Worm (Caenorhabditis elegans): ENCODE results near the gene pigg-1.

Gene pigg-1

DNA sequence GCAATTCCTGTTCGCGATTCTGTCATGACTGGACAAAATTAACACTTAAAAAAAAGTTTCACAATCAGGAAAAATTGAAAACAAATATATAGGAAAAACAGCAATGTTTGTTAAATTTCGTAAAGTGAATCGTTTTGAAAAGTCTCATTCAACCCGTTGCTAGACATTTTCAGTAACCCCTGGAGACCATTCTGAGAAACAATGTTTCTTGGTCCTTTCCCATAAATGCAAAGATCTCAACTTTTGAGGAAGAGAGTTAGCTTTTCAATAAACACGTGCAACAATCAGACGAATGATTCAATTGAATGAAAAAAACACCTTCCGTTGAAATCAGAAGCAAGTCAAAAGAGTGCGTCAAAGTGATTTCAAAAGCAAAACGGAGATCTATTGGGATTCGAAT, 10.0 kb upstream of the pigg-1 start, which contains the start of gene F28C6.9:
Gene F28C6.9 (minus strand): TSS at position 101 of the 400 bp plus-strand sequence.
- no peak for TF ChIP-seq sptf-1 (tag; optimal IDR thresholded peaks at IDR 0.05)
- TF ChIP-seq zip-8 (tag; optimal IDR thresholded peaks at IDR 0.05): no peak
- no peak for TF ChIP-seq bed-3 (GFP tag; optimal IDR thresholded peaks at IDR 0.05)
- no peak for TF ChIP-seq tbx-8 (GFP tag; optimal IDR thresholded peaks at IDR 0.05)
- no peak for TF ChIP-seq hlh-1 (tag; optimal IDR thresholded peaks at IDR 0.05)
- TF ChIP-seq pha-4 (tag; optimal IDR thresholded peaks at IDR 0.05): no peak
- TF ChIP-seq M03D4.4 (tag; optimal IDR thresholded peaks at IDR 0.05): no peak

- TF ChIP-seq unc-62 (GFP tag; optimal IDR thresholded peaks at IDR 0.05): no peak
- no peak for TF ChIP-seq cnd-1 (tag; optimal IDR thresholded peaks at IDR 0.05)
- no peak for TF ChIP-seq ceh-83 (GFP tag; optimal IDR thresholded peaks at IDR 0.05)
- TF ChIP-seq nhr-2 (tag; optimal IDR thresholded peaks at IDR 0.05): no peak
- no peak for TF ChIP-seq ztf-11 (tag; optimal IDR thresholded peaks at IDR 0.05)
- no peak for TF ChIP-seq nhr-76 (tag; optimal IDR thresholded peaks at IDR 0.05)
- TF ChIP-seq ceh-43 (GFP tag; optimal IDR thresholded peaks at IDR 0.05): no peak
- TF ChIP-seq pha-4 (tag; optimal IDR thresholded peaks at IDR 0.05): no peak
- no peak for TF ChIP-seq tbx-8 (GFP tag; optimal IDR thresholded peaks at IDR 0.05)
- no peak for TF ChIP-seq flh-1 (GFP tag; optimal IDR thresholded peaks at IDR 0.05)
- TF ChIP-seq lsy-2 (tag; optimal IDR thresholded peaks at IDR 0.05): no peak
- TF ChIP-seq elt-1 (tag; optimal IDR thresholded peaks at IDR 0.05; ENCODE audit: borderline replicate concordance, insufficient read depth): no peak
- TF ChIP-seq nhr-237 (tag; optimal IDR thresholded peaks at IDR 0.05): no peak
- TF ChIP-seq ceh-39 (tag; optimal IDR thresholded peaks at IDR 0.05): no peak
- no peak for TF ChIP-seq mab-5 (tag; optimal IDR thresholded peaks at IDR 0.05)
- no peak for TF ChIP-seq mls-2 (tag; optimal IDR thresholded peaks at IDR 0.05)
These were observed 7.6 kb upstream of the pigg-1 start, which contains the start of gene F28C6.10 for ce11 chrII:8607662-8608061. Gene F28C6.10 (plus strand): TSS chrII:8607962.

DNA sequence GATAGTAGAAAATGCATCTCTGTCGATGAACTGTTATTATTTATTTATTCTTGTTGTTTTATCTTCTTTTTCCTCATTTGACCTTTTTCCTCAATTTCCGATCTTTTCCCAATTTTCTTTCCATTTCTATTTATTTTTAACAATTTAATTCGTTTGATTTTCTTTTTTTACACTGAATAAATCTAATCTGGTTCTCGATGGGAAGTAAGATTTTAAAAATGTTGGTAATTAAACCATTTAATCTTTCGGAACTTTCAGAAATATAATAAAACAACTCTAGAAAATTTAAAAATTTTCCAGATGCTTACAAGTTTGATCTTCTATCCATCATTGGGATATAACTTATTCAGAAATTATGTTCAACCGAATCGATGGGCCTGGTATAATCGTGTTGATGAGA, 6.5 kb upstream of the pigg-1 start, which contains the start of gene F28C6.8:
Gene F28C6.8 (plus strand): TSS at position 301 of the 400 bp plus-strand sequence.
- no peak for TF ChIP-seq ceh-83 (GFP tag; optimal IDR thresholded peaks at IDR 0.05)
- no peak for TF ChIP-seq mep-1 (tag; optimal IDR thresholded peaks at IDR 0.05)
- no peak for TF ChIP-seq M03D4.4 (tag; optimal IDR thresholded peaks at IDR 0.05)
- TF ChIP-seq mls-2 (tag; optimal IDR thresholded peaks at IDR 0.05): no peak
- TF ChIP-seq unc-62 (GFP tag; optimal IDR thresholded peaks at IDR 0.05): no peak

DNA sequence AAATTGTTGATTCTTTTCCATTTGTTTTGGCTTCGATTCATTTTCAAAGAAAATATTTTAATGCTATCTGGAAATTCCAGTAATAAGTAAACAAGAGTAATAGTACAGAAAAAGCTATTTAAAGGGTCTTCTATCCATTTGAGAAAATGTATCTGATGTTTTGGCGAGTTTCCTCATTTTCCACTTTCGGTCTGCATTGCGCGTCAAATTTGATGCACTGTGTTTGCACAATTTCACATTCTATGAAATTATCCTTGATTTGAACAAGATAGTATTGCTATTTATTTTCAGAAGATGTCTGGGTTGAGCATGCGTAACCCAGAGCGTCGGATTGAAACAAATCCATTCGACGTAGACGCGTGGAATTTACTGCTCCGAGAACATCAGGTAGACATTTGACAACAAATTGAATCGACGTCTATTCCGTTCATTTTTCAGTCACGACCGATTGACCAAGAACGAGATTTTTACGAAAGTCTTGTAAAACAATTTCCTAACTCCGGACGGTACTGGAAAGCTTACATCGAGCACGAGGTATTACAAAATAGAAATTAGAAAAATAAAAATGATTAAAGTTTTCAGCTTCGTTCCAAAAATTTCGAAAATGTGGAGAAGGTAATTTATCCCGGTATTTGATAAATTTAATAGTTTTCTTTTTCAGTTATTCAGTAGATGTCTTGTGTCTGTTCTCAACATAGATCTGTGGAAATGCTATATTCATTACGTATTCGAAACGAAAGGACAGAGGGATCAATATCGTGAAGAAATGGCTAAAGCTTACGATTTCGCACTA, 3.7 kb upstream of the pigg-1 start, which contains the start of gene suf-1:
Gene suf-1 (plus strand): TSS at position 280 of the 793 bp plus-strand sequence.
- TF ChIP-seq ces-1 (GFP tag; optimal IDR thresholded peaks at IDR 0.05): peak; percentile 62
- TF ChIP-seq lsy-2 (tag; optimal IDR thresholded peaks at IDR 0.05): peak; percentile 33
- no peak for TF ChIP-seq nhr-76 (tag; optimal IDR thresholded peaks at IDR 0.05)

DNA sequence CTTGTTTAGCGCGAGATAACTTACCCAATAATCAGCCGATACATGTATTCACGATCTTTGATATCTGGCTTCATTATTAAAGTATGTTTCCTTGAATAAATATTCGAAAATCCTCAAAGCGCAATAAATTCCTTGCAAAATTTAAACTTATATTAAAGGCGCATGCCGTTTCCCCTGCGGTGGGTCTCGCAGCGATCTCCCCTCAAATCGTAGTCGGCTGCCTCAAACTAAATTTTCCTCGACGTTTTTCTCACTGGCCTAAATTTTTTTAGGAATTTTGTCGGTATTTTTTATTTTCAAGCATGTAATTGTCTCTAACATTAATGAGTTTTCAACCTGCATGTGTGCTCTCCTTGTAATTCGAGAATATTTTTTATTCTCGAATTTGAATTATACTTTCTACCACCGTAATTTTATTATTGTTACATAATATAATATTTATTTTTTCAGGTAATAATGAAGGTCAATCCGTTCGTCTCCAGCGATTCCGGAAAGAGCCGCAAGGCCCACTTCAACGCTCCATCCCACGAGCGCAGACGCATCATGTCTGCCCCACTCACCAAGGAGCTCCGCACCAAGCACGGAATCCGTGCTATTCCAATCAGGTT, 2.4 kb upstream of the pigg-1 start, which contains the start of the genes cpf-1 and rpl-26:
Gene cpf-1 (minus strand): TSS at position 104 of the 608 bp plus-strand sequence.
Gene rpl-26 (plus strand): TSS at position 449 of the 608 bp plus-strand sequence.
- peak; percentile 54 for TF ChIP-seq nhr-237 (tag; optimal IDR thresholded peaks at IDR 0.05)
- TF ChIP-seq pha-4 (tag; optimal IDR thresholded peaks at IDR 0.05): peak; percentile 32
- no peak for TF ChIP-seq cnd-1 (tag; optimal IDR thresholded peaks at IDR 0.05)
- TF ChIP-seq lsy-2 (tag; optimal IDR thresholded peaks at IDR 0.05): peak; percentile 78
- TF ChIP-seq hlh-1 (tag; optimal IDR thresholded peaks at IDR 0.05): peak; percentile 1
- TF ChIP-seq ces-1 (GFP tag; optimal IDR thresholded peaks at IDR 0.05): peak; percentile 49
- peak; percentile 7 for TF ChIP-seq ceh-39 (tag; optimal IDR thresholded peaks at IDR 0.05)
- no peak for TF ChIP-seq ztf-11 (tag; optimal IDR thresholded peaks at IDR 0.05)
- TF ChIP-seq mep-1 (tag; optimal IDR thresholded peaks at IDR 0.05): peak; percentile 74
- no peak for TF ChIP-seq ham-2 (GFP tag; optimal IDR thresholded peaks at IDR 0.05)

ce11 chrII:8599214-8599613, 851 bp downstream of the pigg-1 start, which contains the start of gene F28C6.5:
Gene F28C6.5 (plus strand): TSS chrII:8599514.
- TF ChIP-seq nhr-2 (tag; optimal IDR thresholded peaks at IDR 0.05) (no peak), elt-3 (tag; optimal IDR thresholded peaks at IDR 0.05) (no peak), unc-120 (tag; optimal IDR thresholded peaks at IDR 0.05; ENCODE audit: poor library complexity, severe bottlenecking) (no peak), unc-62 (GFP tag; optimal IDR thresholded peaks at IDR 0.05) (no peak), M03D4.4 (tag; optimal IDR thresholded peaks at IDR 0.05) (no peak), lin-32 (GFP tag; optimal IDR thresholded peaks at IDR 0.05) (no peak), flh-1 (GFP tag; optimal IDR thresholded peaks at IDR 0.05) (no peak)

Measured in whole organism, mixed stage, embryonic.